Worm (Caenorhabditis elegans): ENCODE measurements around the gene F47D12.6.

ce11 chrIII:6303114-6303647, 16.1 kb upstream of the F47D12.6 start, which contains the start of gene F47D12.9:
- TF ChIP-seq zip-8 (tag; optimal IDR thresholded peaks at IDR 0.05) (no peak), unc-62 (GFP tag; optimal IDR thresholded peaks at IDR 0.05) (peak; percentile 10), nhr-76 (tag; optimal IDR thresholded peaks at IDR 0.05) (no peak), ztf-11 (tag; optimal IDR thresholded peaks at IDR 0.05) (no peak), snpc-4 (tag; optimal IDR thresholded peaks at IDR 0.05) (no peak), ceh-43 (GFP tag; optimal IDR thresholded peaks at IDR 0.05) (no peak), ceh-39 (tag; optimal IDR thresholded peaks at IDR 0.05) (no peak)
